Worm (Caenorhabditis elegans) whole organism, mixed stage, embryonic: ENCODE data around the gene gldi-2.

Source experiments
- blmp-1 ChIP-seq: fragments of 150-350 bp; optimal IDR thresholded peaks from 2 replicates; lab custom pipeline; 2014; ENCODE audit warnings: missing biosample characterization, missing genetic modification characterization
- drap-1 ChIP-seq: fragments of 200-800 bp; sonication (Bioruptor generic); optimal IDR thresholded peaks from 3 replicates; lab custom pipeline; 2018; ENCODE audit warnings: mild to moderate bottlenecking, missing genetic modification characterization, missing compliant biosample characterization
- hlh-1 ChIP-seq: fragments of 150-350 bp; optimal IDR thresholded peaks from 2 replicates; lab custom pipeline; 2014; ENCODE audit warnings: missing biosample characterization, missing genetic modification reagents, missing genetic modification characterization
- lin-32 ChIP-seq: fragments of 200-800 bp; sonication (Bioruptor generic); optimal IDR thresholded peaks from 2 replicates; lab custom pipeline; 2018; ENCODE audit warnings: mild to moderate bottlenecking, missing genetic modification characterization, missing compliant biosample characterization
- mls-2 ChIP-seq: sonication (generic microtip); optimal IDR thresholded peaks from 2 replicates; lab custom pipeline; 2016; ENCODE audit warnings: mild to moderate bottlenecking, missing genetic modification characterization, moderate library complexity, missing compliant biosample characterization
- nhr-12 ChIP-seq: fragments of 150-350 bp; optimal IDR thresholded peaks from 2 replicates; lab custom pipeline; 2014; ENCODE audit warnings: missing biosample characterization, missing genetic modification characterization
- nhr-237 ChIP-seq: fragments of 150-350 bp; optimal IDR thresholded peaks from 2 replicates; lab custom pipeline; 2014; ENCODE audit warnings: missing biosample characterization, missing genetic modification characterization
- snpc-4 ChIP-seq: fragments of 150-350 bp; optimal IDR thresholded peaks from 2 replicates; lab custom pipeline; 2014; ENCODE audit warnings: missing biosample characterization, missing genetic modification characterization
- sptf-1 ChIP-seq: sonication (generic microtip); optimal IDR thresholded peaks from 2 replicates; lab custom pipeline; 2017; ENCODE audit warnings: mild to moderate bottlenecking, missing genetic modification characterization, moderate library complexity, missing compliant biosample characterization
- unc-39 ChIP-seq: fragments of 150-350 bp; optimal IDR thresholded peaks from 2 replicates; lab custom pipeline; 2014; ENCODE audit warnings: missing biosample characterization, missing genetic modification characterization
- unc-62 ChIP-seq: fragments of 150-350 bp; optimal IDR thresholded peaks from 2 replicates; lab custom pipeline; 2014; ENCODE audit warnings: missing biosample characterization, missing genetic modification reagents, missing genetic modification characterization

ce11 chrII:6779104-6779503 lies 4.1 kb upstream of the gldi-2 start, which contains the start of gene T13C2.7:
- TF ChIP-seq unc-62 (no peak), blmp-1 (no peak), snpc-4 (tag; lab: Kevin White, UChicago) (no peak), nhr-237 (no peak), mls-2 (tag; lab: Kevin White, UChicago) (no peak), hlh-1 (tag; lab: Kevin White, UChicago) (no peak), unc-39 (tag; lab: Kevin White, UChicago) (no peak), sptf-1 (tag; lab: Kevin White, UChicago) (no peak), nhr-12 (tag; lab: Kevin White, UChicago) (no peak), drap-1 (GFP tag; lab: Kevin White, UChicago) (no peak), lin-32 (GFP tag; lab: Kevin White, UChicago) (no peak)
